Fruit fly (Drosophila melanogaster) whole organism, embryonic: ENCODE measurements around the gene CCT3.

Experiments used
- Blimp-1 ChIP-seq: fragments of 200-800 bp; sonication (Bioruptor generic); optimal IDR thresholded peaks from 3 replicates; lab custom pipeline; 2018; ENCODE audit warnings: missing biosample characterization, missing genetic modification characterization, mild to moderate bottlenecking, moderate library complexity, missing genetic modification reagents
- Bteb2 ChIP-seq: fragments of 200-800 bp; sonication (Bioruptor generic); optimal IDR thresholded peaks from 2 replicates; lab custom pipeline; 2016; ENCODE audit warnings: missing biosample characterization, missing genetic modification characterization
- C15 ChIP-seq: fragments of 200-800 bp; sonication (Bioruptor generic); IDR thresholded peaks from 3 replicates; pipeline ENCODE4 v1.3.6; 2022; ENCODE audit warnings: missing biosample characterization, missing genetic modification characterization
- CG10274 ChIP-seq: fragments of 200-800 bp; sonication (Bioruptor generic); optimal IDR thresholded peaks from 3 replicates; lab custom pipeline; 2017; ENCODE audit warnings: missing biosample characterization, mild to moderate bottlenecking, missing genetic modification characterization
- CG10462 ChIP-seq: fragments of 200-800 bp; sonication (Bioruptor generic); optimal IDR thresholded peaks from 2 replicates; lab custom pipeline; 2016; ENCODE audit warnings: missing biosample characterization, missing genetic modification characterization
- CG11504 ChIP-seq: fragments of 200-800 bp; sonication (Bioruptor generic); optimal IDR thresholded peaks from 3 replicates; lab custom pipeline; 2019; ENCODE audit warnings: missing biosample characterization, mild to moderate bottlenecking, missing genetic modification characterization, moderate library complexity
- CG12299 ChIP-seq: fragments of 200-800 bp; sonication (Bioruptor generic); optimal IDR thresholded peaks from 2 replicates; lab custom pipeline; 2018; ENCODE audit warnings: missing biosample characterization, mild to moderate bottlenecking, missing genetic modification characterization
- CG15601 ChIP-seq: fragments of 200-800 bp; sonication (Bioruptor generic); optimal IDR thresholded peaks from 3 replicates; lab custom pipeline; 2019; ENCODE audit warnings: missing biosample characterization, mild to moderate bottlenecking, missing genetic modification characterization, moderate library complexity
- CG1603 ChIP-seq: fragments of 200-800 bp; sonication (Bioruptor generic); optimal IDR thresholded peaks from 2 replicates; lab custom pipeline; 2019; ENCODE audit warnings: missing biosample characterization, mild to moderate bottlenecking, missing genetic modification characterization, moderate library complexity
- CG17385 ChIP-seq: fragments of 200-800 bp; sonication (Bioruptor generic); optimal IDR thresholded peaks from 3 replicates; lab custom pipeline; 2018; ENCODE audit warnings: missing biosample characterization, mild to moderate bottlenecking, missing genetic modification characterization
- CG18619 ChIP-seq: fragments of 200-800 bp; sonication (Bioruptor generic); optimal IDR thresholded peaks from 3 replicates; lab custom pipeline; 2017; ENCODE audit warnings: missing biosample characterization, mild to moderate bottlenecking, missing genetic modification characterization
- CG3163 ChIP-seq: fragments of 200-800 bp; sonication (Bioruptor generic); optimal IDR thresholded peaks from 3 replicates; lab custom pipeline; 2016; ENCODE audit warnings: missing biosample characterization, missing genetic modification characterization
- CG32532 ChIP-seq: fragments of 200-800 bp; sonication (Bioruptor generic); IDR thresholded peaks from 2 replicates; pipeline ENCODE4 v1.3.6; 2022; ENCODE audit warnings: missing biosample characterization, missing genetic modification characterization
- CG4360 ChIP-seq: fragments of 200-800 bp; sonication (Bioruptor generic); IDR thresholded peaks from 2 replicates; pipeline ENCODE4 v1.3.6; 2022; ENCODE audit warnings: missing biosample characterization, missing genetic modification characterization
- CG43689 ChIP-seq: fragments of 200-800 bp; sonication (Bioruptor generic); IDR thresholded peaks from 2 replicates; pipeline ENCODE4 v1.3.6; 2022; ENCODE audit warnings: missing biosample characterization, missing genetic modification characterization
- CG4617 ChIP-seq: fragments of 200-800 bp; sonication (Bioruptor generic); optimal IDR thresholded peaks from 3 replicates; lab custom pipeline; 2016; ENCODE audit warnings: missing biosample characterization, missing genetic modification characterization, borderline replicate concordance
- CG5245 ChIP-seq: fragments of 200-800 bp; sonication (Bioruptor generic); optimal IDR thresholded peaks from 3 replicates; lab custom pipeline; 2016; ENCODE audit warnings: missing biosample characterization, missing genetic modification characterization
- CG9817 ChIP-seq: fragments of 200-800 bp; sonication (Bioruptor generic); optimal IDR thresholded peaks from 2 replicates; lab custom pipeline; 2018; ENCODE audit warnings: missing biosample characterization, mild to moderate bottlenecking, missing genetic modification characterization, moderate library complexity
- D ChIP-seq, 2 experiments: fragments of 200-800 bp in 1 of 2; fragments of >200 bp in 1 of 2; sonication (Bioruptor generic) in 1 of 2; optimal IDR thresholded peaks; 2 replicates in 1 of 2; 3 replicates in 1 of 2; lab custom pipeline; 2017; ENCODE audit warnings: mild to moderate bottlenecking in 1 of 2, missing biosample characterization in 1 of 2, missing genetic modification characterization in 1 of 2, missing genetic modification reagents in 1 of 2
- Dbx ChIP-seq: fragments of 200-800 bp; sonication (Bioruptor generic); IDR thresholded peaks from 3 replicates; pipeline ENCODE4 v1.3.6; 2022; ENCODE audit warnings: missing biosample characterization, missing genetic modification characterization
- Deaf1 ChIP-seq: fragments of 200-800 bp; optimal IDR thresholded peaks from 3 replicates; lab custom pipeline; 2019; ENCODE audit warnings: missing biosample characterization, mild to moderate bottlenecking, missing genetic modification characterization, moderate library complexity
- Dp ChIP-seq: fragments of 200-800 bp; sonication (Bioruptor generic); optimal IDR thresholded peaks from 2 replicates; lab custom pipeline; 2018; ENCODE audit warnings: missing biosample characterization, mild to moderate bottlenecking, missing genetic modification characterization, moderate library complexity
- Fer2 ChIP-seq: fragments of 200-800 bp; sonication (Bioruptor generic); optimal IDR thresholded peaks from 2 replicates; lab custom pipeline; 2018; ENCODE audit warnings: missing biosample characterization, mild to moderate bottlenecking, missing genetic modification characterization, moderate library complexity
- Meics ChIP-seq: fragments of 200-800 bp; sonication (Bioruptor generic); optimal IDR thresholded peaks from 2 replicates; lab custom pipeline; 2017; ENCODE audit warnings: missing biosample characterization, mild to moderate bottlenecking, missing genetic modification characterization
- Oli ChIP-seq: fragments of 200-800 bp; sonication (Bioruptor generic); optimal IDR thresholded peaks from 2 replicates; lab custom pipeline; 2018; ENCODE audit warnings: missing biosample characterization, mild to moderate bottlenecking, missing genetic modification characterization, moderate library complexity
- Optix ChIP-seq: fragments of 200-800 bp; sonication (Bioruptor generic); IDR thresholded peaks from 3 replicates; pipeline ENCODE4 v1.3.6; 2022; ENCODE audit warnings: missing biosample characterization, missing genetic modification characterization
- Side ChIP-seq: fragments of 200-800 bp; sonication (Bioruptor generic); optimal IDR thresholded peaks from 2 replicates; lab custom pipeline; 2016; ENCODE audit warnings: missing biosample characterization, missing genetic modification characterization
- Sry-δ ChIP-seq: fragments of 200-800 bp; sonication (Bioruptor generic); optimal IDR thresholded peaks from 2 replicates; lab custom pipeline; 2016; ENCODE audit warnings: missing biosample characterization, missing genetic modification characterization
- Stat92E ChIP-seq, 3 experiments: fragments of >200 bp in 2 of 3; fragments of 200-800 bp in 1 of 3; sonication (Bioruptor generic) in 1 of 3; optimal IDR thresholded peaks; 2 replicates each; lab custom pipeline; 2017 to 2019; ENCODE audit warnings: missing biosample characterization in 3 of 3, missing genetic modification characterization in 3 of 3, mild to moderate bottlenecking in 1 of 3, moderate library complexity in 1 of 3
- TFAM ChIP-seq: fragments of 200-800 bp; sonication (Bioruptor generic); optimal IDR thresholded peaks from 2 replicates; lab custom pipeline; 2017; ENCODE audit warnings: missing biosample characterization, missing genetic modification characterization, inconsistent platforms
- Usf ChIP-seq: fragments of 200-800 bp; sonication (Bioruptor generic); optimal IDR thresholded peaks from 2 replicates; lab custom pipeline; 2017; ENCODE audit warnings: missing genotype, missing biosample characterization, missing genetic modification characterization
- ac ChIP-seq: fragments of 200-800 bp; sonication (Bioruptor generic); optimal IDR thresholded peaks from 3 replicates; lab custom pipeline; 2017; ENCODE audit warnings: missing biosample characterization, mild to moderate bottlenecking, missing genetic modification characterization
- ara ChIP-seq: fragments of 200-800 bp; sonication (Bioruptor generic); IDR thresholded peaks from 2 replicates; pipeline ENCODE4 v1.3.6; 2022; ENCODE audit warnings: missing biosample characterization, missing genetic modification characterization
- bowl ChIP-seq: fragments of 200-800 bp; sonication (Bioruptor generic); IDR thresholded peaks from 2 replicates; pipeline ENCODE4 v1.3.6; 2022; ENCODE audit warnings: missing biosample characterization, missing genetic modification characterization
- cad ChIP-seq: fragments of >200 bp; optimal IDR thresholded peaks from 2 replicates; lab custom pipeline; 2017; ENCODE audit warnings: missing biosample characterization, missing genetic modification characterization
- da ChIP-seq: fragments of 200-800 bp; sonication (Bioruptor generic); optimal IDR thresholded peaks from 2 replicates; lab custom pipeline; 2016; ENCODE audit warnings: missing biosample characterization, missing genetic modification characterization
- dysf ChIP-seq: fragments of 200-800 bp; sonication (Bioruptor generic); IDR thresholded peaks from 3 replicates; pipeline ENCODE4 v1.3.6; 2022; ENCODE audit warnings: missing biosample characterization, missing genetic modification characterization
- emc ChIP-seq: fragments of 200-800 bp; sonication (Bioruptor generic); optimal IDR thresholded peaks from 2 replicates; lab custom pipeline; 2016; ENCODE audit warnings: missing biosample characterization, missing genetic modification characterization
- gem ChIP-seq: fragments of 200-800 bp; sonication (Bioruptor generic); optimal IDR thresholded peaks from 2 replicates; lab custom pipeline; 2019; ENCODE audit warnings: missing biosample characterization, mild to moderate bottlenecking, missing genetic modification characterization, moderate library complexity
- gro ChIP-seq: fragments of 200-800 bp; sonication (Bioruptor generic); optimal IDR thresholded peaks from 2 replicates; lab custom pipeline; 2016; ENCODE audit warnings: missing biosample characterization, missing genetic modification characterization
- kni ChIP-seq: fragments of 200-800 bp; sonication (Bioruptor generic); optimal IDR thresholded peaks from 3 replicates; lab custom pipeline; 2017; ENCODE audit warnings: mild to moderate bottlenecking, missing biosample characterization, missing genetic modification reagents, missing genetic modification characterization
- lilli ChIP-seq: fragments of 200-800 bp; sonication (Bioruptor generic); optimal IDR thresholded peaks from 3 replicates; lab custom pipeline; 2016; ENCODE audit warnings: missing biosample characterization, missing genetic modification characterization
- luna ChIP-seq: fragments of 200-800 bp; sonication (Bioruptor generic); optimal IDR thresholded peaks from 2 replicates; lab custom pipeline; 2016; ENCODE audit warnings: missing biosample characterization, missing genetic modification characterization
- pan ChIP-seq, 4 experiments: fragments of >200 bp in 3 of 4; fragments of 200-800 bp in 1 of 4; sonication (Bioruptor generic) in 1 of 4; optimal IDR thresholded peaks in 3 of 4; IDR thresholded peaks in 1 of 4; 2 replicates each; pipeline versions ENCODE4 v1.3.6 to Lab custom; 2017 to 2022; ENCODE audit warnings: missing biosample characterization in 2 of 4, missing genetic modification characterization in 2 of 4, mixed read lengths in 1 of 4
- peb ChIP-seq: fragments of 200-800 bp; sonication (Bioruptor generic); IDR thresholded peaks from 2 replicates; pipeline ENCODE4 v1.3.6; 2022; ENCODE audit warnings: missing biosample characterization, missing genetic modification characterization
- repo ChIP-seq: fragments of 200-800 bp; sonication (Bioruptor generic); optimal IDR thresholded peaks from 2 replicates; lab custom pipeline; 2016; ENCODE audit warnings: missing biosample characterization, missing genetic modification characterization
- ssp ChIP-seq: fragments of 200-800 bp; sonication (Bioruptor generic); IDR thresholded peaks from 2 replicates; pipeline ENCODE4 v1.3.6; 2022; ENCODE audit warnings: missing biosample characterization, missing genetic modification characterization
- toy ChIP-seq: fragments of 200-800 bp; sonication (Bioruptor generic); IDR thresholded peaks from 2 replicates; pipeline ENCODE4 v1.3.6; 2022; ENCODE audit warnings: missing biosample characterization, missing genetic modification characterization
- twi ChIP-seq: fragments of 200-800 bp; optimal IDR thresholded peaks from 2 replicates; lab custom pipeline; 2019; ENCODE audit warnings: missing biosample characterization, mild to moderate bottlenecking, missing genetic modification characterization, moderate library complexity
- unc-4 ChIP-seq: fragments of 200-800 bp; sonication (Bioruptor generic); IDR thresholded peaks from 2 replicates; pipeline ENCODE4 v1.3.6; 2022; ENCODE audit warnings: missing biosample characterization, missing genetic modification characterization; ENCODE audit not compliant: partially characterized antibody
- zfh1 ChIP-seq: fragments of 200-800 bp; sonication (Bioruptor generic); IDR thresholded peaks from 3 replicates; pipeline ENCODE4 v1.3.6; 2022; ENCODE audit warnings: missing biosample characterization, missing genetic modification characterization

CCT3 gene

DNA sequence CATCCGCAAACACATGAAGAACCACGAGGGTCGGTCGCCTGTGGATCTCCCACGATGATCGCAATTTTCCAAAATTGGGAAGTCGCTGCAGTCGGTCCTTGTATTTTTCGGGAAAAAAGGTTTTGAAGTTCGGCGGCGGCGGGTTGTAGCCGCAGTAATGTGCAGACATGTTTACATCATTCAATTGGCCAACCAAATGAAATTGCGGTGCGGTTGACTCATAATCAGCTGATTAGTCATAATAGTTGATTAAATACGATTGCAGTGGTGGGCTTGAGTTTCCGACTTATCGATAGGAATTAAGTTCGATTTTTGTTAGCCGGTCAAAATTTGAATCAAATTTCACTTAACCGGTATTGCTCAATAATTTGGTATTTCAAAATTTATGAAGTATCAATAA, 4.7 kb downstream of the CCT3 start, which contains the start of gene CG14907 (continued):
- TF ChIP-seq CG9817 (tag; lab: Kevin White, UChicago) (no peak), bowl (GFP tag; lab: Robert Waterston, UW) (no peak), C15 (GFP tag; lab: Robert Waterston, UW) (no peak), CG11504 (no peak), Oli (no peak), Stat92E (GFP tag; optimal IDR thresholded peaks at IDR 0.05; lab: Kevin White, UChicago) (no peak), CG17385 (no peak), ara (GFP tag; lab: Robert Waterston, UW) (no peak), Optix (GFP tag; lab: Robert Waterston, UW) (no peak), CG3163 (GFP tag; lab: Kevin White, UChicago) (no peak), lilli (no peak), cad (GFP tag; lab: Kevin White, UChicago) (no peak), pan (optimal IDR thresholded peaks at IDR 0.05; lab: Kevin White, UChicago) (no peak), pan (GFP tag; optimal IDR thresholded peaks at IDR 0.05 in 1 of 2, IDR thresholded peaks at IDR 0.05 in 1 of 2) (no peak), CG4360 (no peak), twi (tag; lab: Kevin White, UChicago) (no peak), D (optimal IDR thresholded peaks at IDR 0.05; lab: Kevin White, UChicago) (no peak), D (GFP tag; optimal IDR thresholded peaks at IDR 0.05; lab: Kevin White, UChicago) (no peak), TFAM (GFP tag; lab: Kevin White, UChicago) (no peak), CG32532 (GFP tag; lab: Robert Waterston, UW) (no peak), dysf (no peak), peb (GFP tag; lab: Robert Waterston, UW) (no peak), unc-4 (GFP tag; lab: Robert Waterston, UW) (peak; percentile 70), Bteb2 (GFP tag; lab: Kevin White, UChicago) (no peak), CG10462 (GFP tag; lab: Kevin White, UChicago) (no peak), zfh1 (GFP tag; lab: Robert Waterston, UW) (no peak), emc (GFP tag; lab: Kevin White, UChicago) (no peak), Side (peak; percentile 1), CG18619 (GFP tag; lab: Kevin White, UChicago) (no peak), CG4617 (GFP tag; lab: Kevin White, UChicago) (no peak), Blimp-1 (GFP tag; lab: Kevin White, UChicago) (no peak), CG1603 (tag; lab: Kevin White, UChicago) (peak; percentile 27), CG12299 (tag; lab: Kevin White, UChicago) (no peak), gro (GFP tag; lab: Kevin White, UChicago) (no peak), CG15601 (no peak), Fer2 (tag; lab: Kevin White, UChicago) (no peak), CG5245 (no peak), gem (tag; lab: Kevin White, UChicago) (no peak), toy (no peak), luna (GFP tag; lab: Kevin White, UChicago) (no peak), ssp (0 out of 2 replicates have a peak, but pooled peaks have one; percentile 23), Deaf1 (tag; lab: Kevin White, UChicago) (no peak), CG10274 (GFP tag; lab: Kevin White, UChicago) (no peak), Dp (GFP tag; lab: Kevin White, UChicago) (peak; percentile 84), Meics (GFP tag; lab: Kevin White, UChicago) (no peak), Dbx (GFP tag; lab: Robert Waterston, UW) (0 out of 3 replicates have a peak, but pooled peaks have one; percentile 16), kni (GFP tag; lab: Kevin White, UChicago) (no peak), repo (GFP tag; lab: Kevin White, UChicago) (no peak), da (GFP tag; lab: Kevin White, UChicago) (no peak), Sry-δ (GFP tag; lab: Kevin White, UChicago) (peak; percentile 71), Usf (GFP tag; lab: Kevin White, UChicago) (no peak), CG43689 (GFP tag; lab: Robert Waterston, UW) (no peak), ac (GFP tag; lab: Kevin White, UChicago) (no peak)
